Fruit fly (Drosophila melanogaster) whole organism, embryonic: ENCODE measurements around the gene Mf.

ENCODE experiments used
- Bgb ChIP-seq: fragments of 200-800 bp; sonication (Bioruptor generic); IDR thresholded peaks from 2 replicates; pipeline ENCODE4 v1.3.6; 2022; ENCODE audit warnings: missing biosample characterization, missing genetic modification characterization; ENCODE audit not compliant: partially characterized antibody
- BtbVII ChIP-seq: fragments of 200-800 bp; sonication (Bioruptor generic); optimal IDR thresholded peaks from 3 replicates; lab custom pipeline; 2017; ENCODE audit warnings: missing biosample characterization, mild to moderate bottlenecking, missing genetic modification characterization
- CG12104 ChIP-seq: fragments of 200-800 bp; sonication (Bioruptor generic); optimal IDR thresholded peaks from 3 replicates; lab custom pipeline; 2016; ENCODE audit warnings: missing biosample characterization, missing genetic modification characterization
- CG1233 ChIP-seq: fragments of 200-800 bp; sonication (Bioruptor generic); optimal IDR thresholded peaks from 4 replicates; lab custom pipeline; 2018; ENCODE audit warnings: missing biosample characterization, mild to moderate bottlenecking, missing genetic modification characterization
- CG14014 ChIP-seq: fragments of 200-800 bp; sonication (Bioruptor generic); IDR thresholded peaks from 2 replicates; pipeline ENCODE4 v1.3.6; 2022; ENCODE audit warnings: missing biosample characterization, missing genetic modification characterization
- CG14050 ChIP-seq: fragments of 200-800 bp; sonication (Bioruptor generic); IDR thresholded peaks from 3 replicates; pipeline ENCODE4 v1.3.6; 2022; ENCODE audit warnings: missing biosample characterization, missing genetic modification characterization
- CG14710 ChIP-seq: fragments of 200-800 bp; sonication (Bioruptor generic); optimal IDR thresholded peaks from 3 replicates; lab custom pipeline; 2019; ENCODE audit warnings: missing biosample characterization, mild to moderate bottlenecking, missing genetic modification characterization, moderate library complexity
- CG2120 ChIP-seq: fragments of 200-800 bp; sonication (Bioruptor generic); optimal IDR thresholded peaks from 3 replicates; lab custom pipeline; 2016; ENCODE audit warnings: missing biosample characterization, missing genetic modification characterization
- CG2202 ChIP-seq: fragments of 200-800 bp; sonication (Bioruptor generic); optimal IDR thresholded peaks from 2 replicates; lab custom pipeline; 2018; ENCODE audit warnings: missing biosample characterization, mild to moderate bottlenecking, missing genetic modification characterization
- CG32772 ChIP-seq: fragments of 200-800 bp; sonication (Bioruptor generic); IDR thresholded peaks from 2 replicates; pipeline ENCODE4 v1.3.6; 2022; ENCODE audit warnings: missing biosample characterization, missing genetic modification characterization
- CG4360 ChIP-seq: fragments of 200-800 bp; sonication (Bioruptor generic); IDR thresholded peaks from 2 replicates; pipeline ENCODE4 v1.3.6; 2022; ENCODE audit warnings: missing biosample characterization, missing genetic modification characterization
- CG43689 ChIP-seq: fragments of 200-800 bp; sonication (Bioruptor generic); IDR thresholded peaks from 2 replicates; pipeline ENCODE4 v1.3.6; 2022; ENCODE audit warnings: missing biosample characterization, missing genetic modification characterization
- CG4617 ChIP-seq: fragments of 200-800 bp; sonication (Bioruptor generic); optimal IDR thresholded peaks from 3 replicates; lab custom pipeline; 2016; ENCODE audit warnings: missing biosample characterization, missing genetic modification characterization, borderline replicate concordance
- CG6813 ChIP-seq: fragments of 200-800 bp; sonication (Bioruptor generic); optimal IDR thresholded peaks from 2 replicates; lab custom pipeline; 2017; ENCODE audit warnings: missing biosample characterization, missing genetic modification characterization, mild to moderate bottlenecking, moderate library complexity, missing genetic modification reagents
- CG7556 ChIP-seq: fragments of 200-800 bp; sonication (Bioruptor generic); optimal IDR thresholded peaks from 2 replicates; lab custom pipeline; 2017; ENCODE audit warnings: missing biosample characterization, mild to moderate bottlenecking, missing genetic modification characterization
- CG8281 ChIP-seq: fragments of 200-800 bp; sonication (Bioruptor generic); optimal IDR thresholded peaks from 2 replicates; lab custom pipeline; 2018; ENCODE audit warnings: missing biosample characterization, mild to moderate bottlenecking, missing genetic modification characterization, moderate library complexity
- CHES-1-like ChIP-seq: fragments of 200-800 bp; sonication (Bioruptor generic); optimal IDR thresholded peaks from 2 replicates; lab custom pipeline; 2016; ENCODE audit warnings: missing biosample characterization, missing genetic modification characterization
- CkIIα-i1 ChIP-seq: fragments of 200-800 bp; sonication (Bioruptor generic); IDR thresholded peaks from 2 replicates; pipeline ENCODE4 v1.3.6; 2022; ENCODE audit warnings: missing biosample characterization, missing genetic modification characterization
- D19A ChIP-seq: fragments of 200-800 bp; optimal IDR thresholded peaks from 3 replicates; lab custom pipeline; 2019; ENCODE audit warnings: missing biosample characterization, mild to moderate bottlenecking, missing genetic modification characterization, moderate library complexity
- Dip2 ChIP-seq: fragments of 200-800 bp; sonication (Bioruptor generic); IDR thresholded peaks from 2 replicates; pipeline ENCODE4 v1.3.6; 2022; ENCODE audit warnings: missing biosample characterization, missing genetic modification characterization
- Drgx ChIP-seq: fragments of 200-800 bp; sonication (Bioruptor generic); IDR thresholded peaks from 2 replicates; pipeline ENCODE4 v1.3.6; 2022; ENCODE audit warnings: missing biosample characterization, missing genetic modification characterization
- Gug ChIP-seq: fragments of 200-800 bp; sonication (Bioruptor generic); IDR thresholded peaks from 4 replicates; pipeline ENCODE4 v1.3.6; 2022; ENCODE audit warnings: missing biosample characterization, missing genetic modification characterization
- H15 ChIP-seq: fragments of 200-800 bp; sonication (Bioruptor generic); IDR thresholded peaks from 3 replicates; pipeline ENCODE4 v1.3.6; 2022; ENCODE audit warnings: missing biosample characterization, missing genetic modification characterization
- HmgZ ChIP-seq: fragments of 200-800 bp; sonication (Bioruptor generic); optimal IDR thresholded peaks from 2 replicates; lab custom pipeline; 2018; ENCODE audit warnings: missing biosample characterization, mild to moderate bottlenecking, missing genetic modification characterization
- Hr51 ChIP-seq, 2 experiments: fragments of 200-800 bp; sonication (Bioruptor generic); optimal IDR thresholded peaks; 2 replicates in 1 of 2; 3 replicates in 1 of 2; lab custom pipeline; 2016 to 2018; ENCODE audit warnings: missing biosample characterization in 2 of 2, missing genetic modification characterization in 2 of 2, mild to moderate bottlenecking in 1 of 2, moderate library complexity in 1 of 2
- MBD-R2 ChIP-seq: fragments of 200-800 bp; sonication (Bioruptor generic); IDR thresholded peaks from 2 replicates; pipeline ENCODE4 v1.3.6; 2022; ENCODE audit warnings: missing biosample characterization, missing genetic modification characterization
- Mad ChIP-seq: fragments of 200-800 bp; sonication (Bioruptor generic); optimal IDR thresholded peaks from 2 replicates; lab custom pipeline; 2016; ENCODE audit warnings: missing biosample characterization, missing genetic modification characterization
- Oaz ChIP-seq: fragments of 200-800 bp; sonication (Bioruptor generic); IDR thresholded peaks from 2 replicates; pipeline ENCODE4 v1.3.6; 2022; ENCODE audit warnings: missing biosample characterization, missing genetic modification characterization
- cas ChIP-seq: fragments of 200-800 bp; sonication (Bioruptor generic); IDR thresholded peaks from 2 replicates; pipeline ENCODE4 v1.3.6; 2022; ENCODE audit warnings: missing biosample characterization, missing genetic modification characterization
- cg ChIP-seq: fragments of 200-800 bp; sonication (Bioruptor generic); optimal IDR thresholded peaks from 3 replicates; lab custom pipeline; 2019; ENCODE audit warnings: missing biosample characterization, mild to moderate bottlenecking, missing genetic modification characterization, moderate library complexity
- cwo ChIP-seq: fragments of 200-800 bp; sonication (Bioruptor generic); optimal IDR thresholded peaks from 3 replicates; lab custom pipeline; 2017; ENCODE audit warnings: missing biosample characterization, missing genetic modification characterization, mild to moderate bottlenecking, moderate library complexity, missing genetic modification reagents
- dimm ChIP-seq: fragments of 200-800 bp; sonication (Bioruptor generic); IDR thresholded peaks from 2 replicates; pipeline ENCODE4 v1.3.6; 2022; ENCODE audit warnings: missing biosample characterization, missing genetic modification characterization
- dpn ChIP-seq, 2 experiments: fragments of 200-800 bp; sonication (Bioruptor generic); optimal IDR thresholded peaks; 3 replicates each; lab custom pipeline; 2016; ENCODE audit warnings: missing biosample characterization in 2 of 2, missing genetic modification characterization in 2 of 2
- emc ChIP-seq: fragments of 200-800 bp; sonication (Bioruptor generic); optimal IDR thresholded peaks from 2 replicates; lab custom pipeline; 2016; ENCODE audit warnings: missing biosample characterization, missing genetic modification characterization
- en ChIP-seq: fragments of 200-800 bp; sonication (Bioruptor generic); optimal IDR thresholded peaks from 2 replicates; lab custom pipeline; 2016; ENCODE audit warnings: missing biosample characterization, missing genetic modification characterization
- ewg ChIP-seq: fragments of 200-800 bp; sonication (Bioruptor generic); optimal IDR thresholded peaks from 3 replicates; lab custom pipeline; 2017; ENCODE audit warnings: mild to moderate bottlenecking, missing biosample characterization, missing genetic modification reagents, missing genetic modification characterization
- ftz-f1 ChIP-seq: fragments of 200-800 bp; sonication (Bioruptor generic); optimal IDR thresholded peaks from 2 replicates; lab custom pipeline; 2016; ENCODE audit warnings: missing biosample characterization, missing genetic modification characterization
- gro ChIP-seq: fragments of 200-800 bp; sonication (Bioruptor generic); optimal IDR thresholded peaks from 2 replicates; lab custom pipeline; 2016; ENCODE audit warnings: missing biosample characterization, missing genetic modification characterization
- gsb-n ChIP-seq: fragments of 200-800 bp; sonication (Bioruptor generic); optimal IDR thresholded peaks from 3 replicates; lab custom pipeline; 2018; ENCODE audit warnings: missing biosample characterization, mild to moderate bottlenecking, missing genetic modification characterization
- inv ChIP-seq: fragments of 200-800 bp; sonication (Bioruptor generic); IDR thresholded peaks from 2 replicates; pipeline ENCODE4 v1.3.6; 2022; ENCODE audit warnings: missing biosample characterization, missing genetic modification characterization; ENCODE audit not compliant: partially characterized antibody
- lab ChIP-seq: fragments of 200-800 bp; sonication (Bioruptor generic); optimal IDR thresholded peaks from 3 replicates; lab custom pipeline; 2017; ENCODE audit warnings: missing biosample characterization, missing genetic modification characterization, mild to moderate bottlenecking, moderate library complexity, missing genetic modification reagents
- lbe ChIP-seq: fragments of 200-800 bp; sonication (Bioruptor generic); optimal IDR thresholded peaks from 2 replicates; lab custom pipeline; 2016; ENCODE audit warnings: missing biosample characterization, mild to moderate bottlenecking, missing genetic modification characterization
- lov ChIP-seq, 2 experiments: fragments of 200-800 bp in 1 of 2; fragments of >200 bp in 1 of 2; sonication (Bioruptor generic) in 1 of 2; IDR thresholded peaks in 1 of 2; optimal IDR thresholded peaks in 1 of 2; 2 replicates in 1 of 2; 3 replicates in 1 of 2; pipeline versions ENCODE4 v1.3.6 to Lab custom; 2017 to 2022; ENCODE audit warnings: missing biosample characterization in 1 of 2, missing genetic modification characterization in 1 of 2
- psq ChIP-seq: fragments of 200-800 bp; sonication (Bioruptor generic); optimal IDR thresholded peaks from 2 replicates; lab custom pipeline; 2017; ENCODE audit warnings: missing biosample characterization, missing genetic modification characterization
- row ChIP-seq: fragments of 200-800 bp; sonication (Bioruptor generic); IDR thresholded peaks from 3 replicates; pipeline ENCODE4 v1.3.6; 2022; ENCODE audit warnings: missing biosample characterization, missing genetic modification characterization
- schlank ChIP-seq: fragments of 200-800 bp; sonication (Bioruptor generic); optimal IDR thresholded peaks from 2 replicates; lab custom pipeline; 2018; ENCODE audit warnings: missing biosample characterization, mild to moderate bottlenecking, missing genetic modification characterization
- sim ChIP-seq: fragments of 200-800 bp; sonication (Bioruptor generic); IDR thresholded peaks from 2 replicates; pipeline ENCODE4 v1.3.6; 2022; ENCODE audit warnings: missing biosample characterization, missing genetic modification characterization
- sisA ChIP-seq: fragments of 200-800 bp; sonication (Bioruptor generic); IDR thresholded peaks from 2 replicates; pipeline ENCODE4 v1.3.6; 2022; ENCODE audit warnings: missing biosample characterization, missing genetic modification characterization
- vfl ChIP-seq: fragments of 200-800 bp; sonication (Bioruptor generic); optimal IDR thresholded peaks from 2 replicates; lab custom pipeline; 2016; ENCODE audit warnings: missing biosample characterization, missing genetic modification characterization
- z ChIP-seq: fragments of 200-800 bp; sonication (Bioruptor generic); IDR thresholded peaks from 3 replicates; pipeline ENCODE4 v1.3.6; 2022; ENCODE audit warnings: missing biosample characterization, missing genetic modification characterization

Gene Mf

DNA sequence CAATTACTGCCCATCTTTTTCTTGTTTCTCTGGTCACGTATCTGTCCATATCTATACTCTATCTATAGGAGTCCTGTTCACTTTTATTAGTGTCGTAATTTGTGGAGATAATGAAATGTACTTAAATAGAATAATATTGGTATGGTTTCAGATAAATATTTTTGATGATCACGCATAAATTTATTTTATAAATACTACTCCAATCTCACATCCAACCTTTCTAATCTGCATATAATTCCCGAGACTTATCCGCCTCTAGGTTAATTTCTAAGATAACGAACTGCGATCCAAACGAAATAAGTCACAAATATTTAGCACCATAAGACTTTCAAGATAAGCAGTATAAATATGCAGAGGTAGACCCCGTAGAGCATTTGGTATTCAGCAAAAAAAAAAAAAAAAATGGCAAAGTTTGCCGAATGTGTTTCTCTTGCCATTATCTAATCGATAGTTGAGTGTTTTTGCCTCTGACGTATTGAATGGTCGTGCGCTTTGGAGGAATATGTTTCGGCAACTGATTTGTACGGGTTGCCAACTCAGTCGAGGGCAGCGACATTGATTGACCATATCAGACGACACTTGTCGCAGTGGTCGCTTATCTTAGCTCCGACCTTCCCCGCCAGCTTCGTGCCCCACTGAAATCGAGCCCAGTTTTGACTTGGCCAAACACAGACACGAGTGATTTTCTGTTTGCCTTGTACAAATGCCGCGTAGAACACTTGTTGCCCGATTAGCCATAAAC is 16.9 kb upstream of the Mf start (continued):
- TF ChIP-seq row (peak; percentile 44; the same call in 2 of the 3 replicates), z (GFP tag; lab: Robert Waterston, UW) (peak; percentile 56; the same call in 1 of the 3 replicates), cg (GFP tag; lab: Kevin White, UChicago) (no peak), CG14014 (no peak), en (GFP tag; lab: Kevin White, UChicago) (no peak), vfl (GFP tag; lab: Kevin White, UChicago) (no peak), Drgx (GFP tag; lab: Robert Waterston, UW) (no peak), lov (optimal IDR thresholded peaks at IDR 0.05; lab: Kevin White, UChicago) (no peak), lov (GFP tag; IDR thresholded peaks at IDR 0.05; lab: Robert Waterston, UW) (no peak), schlank (no peak), lbe (GFP tag; lab: Kevin White, UChicago) (no peak), CG6813 (GFP tag; lab: Kevin White, UChicago) (no peak), CG32772 (no peak), Dip2 (GFP tag; lab: Robert Waterston, UW) (no peak), sim (GFP tag; lab: Robert Waterston, UW) (no peak), inv (no peak), D19A (tag; lab: Kevin White, UChicago) (peak; percentile 74), CG14050 (GFP tag; lab: Robert Waterston, UW) (no peak), cas (GFP tag; lab: Robert Waterston, UW) (no peak), sisA (GFP tag; lab: Robert Waterston, UW) (no peak), CHES-1-like (GFP tag; lab: Kevin White, UChicago) (no peak), Gug (no peak), Hr51 (GFP tag; optimal IDR thresholded peaks at IDR 0.05; lab: Kevin White, UChicago) (no peak), BtbVII (GFP tag; lab: Kevin White, UChicago) (peak; percentile 76), emc (GFP tag; lab: Kevin White, UChicago) (no peak), gro (peak; percentile 26), dimm (GFP tag; lab: Robert Waterston, UW) (no peak), CkIIα-i1 (GFP tag; lab: Robert Waterston, UW) (no peak), gsb-n (tag; lab: Kevin White, UChicago) (no peak), CG2120 (GFP tag; lab: Kevin White, UChicago) (peak; percentile 19), HmgZ (peak; percentile 19), CG43689 (GFP tag; lab: Robert Waterston, UW) (no peak), CG1233 (GFP tag; lab: Kevin White, UChicago) (no peak), psq (no peak), CG8281 (tag; lab: Kevin White, UChicago) (no peak), Mad (GFP tag; lab: Kevin White, UChicago) (no peak), ewg (GFP tag; lab: Kevin White, UChicago) (no peak), CG14710 (tag; lab: Kevin White, UChicago) (no peak), CG12104 (GFP tag; lab: Kevin White, UChicago) (no peak), MBD-R2 (GFP tag; lab: Robert Waterston, UW) (0 out of 2 replicates have a peak, but pooled peaks have one; percentile 8), Bgb (GFP tag; lab: Robert Waterston, UW) (0 out of 2 replicates have a peak, but pooled peaks have one; percentile 8), CG4617 (GFP tag; lab: Kevin White, UChicago) (no peak), cwo (GFP tag; lab: Kevin White, UChicago) (peak; percentile 79), lab (GFP tag; lab: Kevin White, UChicago) (peak; percentile 40), CG7556 (GFP tag; lab: Kevin White, UChicago) (no peak), H15 (GFP tag; lab: Robert Waterston, UW) (no peak), CG4360 (GFP tag; lab: Robert Waterston, UW) (no peak), CG2202 (tag; lab: Kevin White, UChicago) (no peak), Oaz (no peak), dpn (GFP tag; optimal IDR thresholded peaks at IDR 0.05; lab: Kevin White, UChicago) (no peak), ftz-f1 (GFP tag; lab: Kevin White, UChicago) (peak; percentile 62)
